In the genomic region with DNA sequence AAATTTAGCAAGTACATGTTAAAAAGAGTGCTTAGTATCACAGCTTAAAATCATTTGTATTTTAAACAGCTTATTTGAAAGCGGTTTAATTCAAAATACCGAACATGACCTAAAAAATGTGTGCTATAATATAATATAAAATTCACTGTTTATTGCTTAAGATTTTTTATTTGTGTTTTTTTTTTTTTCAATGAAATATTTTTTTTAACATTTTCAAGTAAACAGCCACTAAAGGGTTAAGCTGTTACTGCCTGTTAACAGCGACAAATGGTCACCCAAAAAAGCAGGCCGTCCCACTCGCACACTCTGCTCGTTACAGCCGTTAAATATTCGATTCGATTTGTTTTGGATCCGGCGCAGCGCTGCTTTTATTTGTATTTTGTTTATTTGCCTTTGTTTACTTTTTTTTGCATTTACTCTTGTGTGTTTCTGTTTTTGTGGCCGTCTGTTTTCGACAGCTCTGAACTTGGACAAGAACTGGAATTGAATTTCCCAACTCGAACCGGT, we compare ENCODE assay signal across 1 fruit fly cellular context.
TF ChIP-seq lines count a peak whose summit lies in the region.

No protein-coding gene starts in this region.

TF ChIP-seq in whole organism, embryonic, 481 proteins besides CTCF, POLR2A, EP300 and RAD21 (continued from another document and continues in another):
- no peak for TF ChIP-seq fu2 (GFP tag; optimal IDR thresholded peaks at IDR 0.05; lab: Kevin White, UChicago)
- no peak for TF ChIP-seq CG11560 (tag; IDR thresholded peaks at IDR 0.05; lab: Robert Waterston, UW)
- TF ChIP-seq kay (GFP tag; optimal IDR thresholded peaks at IDR 0.05; lab: Kevin White, UChicago), result no peak
- no peak for TF ChIP-seq Chrac-16 (GFP tag; optimal IDR thresholded peaks at IDR 0.05; lab: Kevin White, UChicago)
- no peak for TF ChIP-seq Bdp1 (GFP tag; optimal IDR thresholded peaks at IDR 0.05; lab: Kevin White, UChicago)
- TF ChIP-seq Six4 (GFP tag; optimal IDR thresholded peaks at IDR 0.05; lab: Kevin White, UChicago), result no peak
- no peak for TF ChIP-seq fd102C (GFP tag; optimal IDR thresholded peaks at IDR 0.05; lab: Kevin White, UChicago)
- TF ChIP-seq Rx (GFP tag; IDR thresholded peaks at IDR 0.05; lab: Robert Waterston, UW), result no peak
- peak; percentile 37 for TF ChIP-seq lab (GFP tag; optimal IDR thresholded peaks at IDR 0.05; lab: Kevin White, UChicago)
- no peak for TF ChIP-seq CG12155 (GFP tag; optimal IDR thresholded peaks at IDR 0.05; lab: Kevin White, UChicago)
- TF ChIP-seq cato (GFP tag; optimal IDR thresholded peaks at IDR 0.05; lab: Kevin White, UChicago; ENCODE audit: borderline replicate concordance), result no peak
- TF ChIP-seq CG14667 (GFP tag; IDR thresholded peaks at IDR 0.05; lab: Robert Waterston, UW), result no peak
- no peak for TF ChIP-seq BEAF-32 (GFP tag; optimal IDR thresholded peaks at IDR 0.05; lab: Kevin White, UChicago)
- peak; percentile 62 for TF ChIP-seq Drgx (GFP tag; IDR thresholded peaks at IDR 0.05; lab: Robert Waterston, UW)
- no peak for TF ChIP-seq D19A (tag; optimal IDR thresholded peaks at IDR 0.05; lab: Kevin White, UChicago)
- TF ChIP-seq Hand (GFP tag; optimal IDR thresholded peaks at IDR 0.05; lab: Kevin White, UChicago), result no peak
- TF ChIP-seq bowl (GFP tag; IDR thresholded peaks at IDR 0.05; lab: Robert Waterston, UW), result no peak
- TF ChIP-seq CG5245 (GFP tag; optimal IDR thresholded peaks at IDR 0.05; lab: Kevin White, UChicago), result no peak
- no peak for TF ChIP-seq CG12942 (GFP tag; optimal IDR thresholded peaks at IDR 0.05; lab: Kevin White, UChicago)
- no peak for TF ChIP-seq Mad (GFP tag; optimal IDR thresholded peaks at IDR 0.05; lab: Kevin White, UChicago)
- TF ChIP-seq CG11504 (tag; optimal IDR thresholded peaks at IDR 0.05; lab: Kevin White, UChicago), result peak; percentile 22
- TF ChIP-seq CG4617 (GFP tag; optimal IDR thresholded peaks at IDR 0.05; lab: Kevin White, UChicago; ENCODE audit: borderline replicate concordance), result no peak
- no peak for TF ChIP-seq dpn (GFP tag; optimal IDR thresholded peaks at IDR 0.05; lab: Kevin White, UChicago)
- TF ChIP-seq nerfin-1 (tag; optimal IDR thresholded peaks at IDR 0.05; lab: Kevin White, UChicago), result no peak
- TF ChIP-seq Pdp1 (GFP tag; optimal IDR thresholded peaks at IDR 0.05; lab: Kevin White, UChicago), result no peak
- TF ChIP-seq CG2889 (GFP tag; IDR thresholded peaks at IDR 0.05; lab: Robert Waterston, UW), result no peak
- no peak for TF ChIP-seq Hsf (GFP tag; optimal IDR thresholded peaks at IDR 0.05; lab: Kevin White, UChicago)
- peak; percentile 56; the same call in 1 of the 4 replicates for TF ChIP-seq chinmo (GFP tag; IDR thresholded peaks at IDR 0.05; lab: Robert Waterston, UW; ENCODE audit: partially characterized antibody)
- TF ChIP-seq TFAM (GFP tag; optimal IDR thresholded peaks at IDR 0.05; lab: Kevin White, UChicago), result no peak
- no peak for TF ChIP-seq fd64A (GFP tag; optimal IDR thresholded peaks at IDR 0.05; lab: Kevin White, UChicago)
- TF ChIP-seq tup (GFP tag; optimal IDR thresholded peaks at IDR 0.05; lab: Kevin White, UChicago), result no peak
- TF ChIP-seq NFAT (GFP tag; IDR thresholded peaks at IDR 0.05; lab: Robert Waterston, UW), result no peak
- TF ChIP-seq CG3281 (GFP tag; optimal IDR thresholded peaks at IDR 0.05; lab: Kevin White, UChicago), result no peak
- TF ChIP-seq Lpt (GFP tag; optimal IDR thresholded peaks at IDR 0.05; lab: Kevin White, UChicago), result no peak
- TF ChIP-seq Atf6 (GFP tag; IDR thresholded peaks at IDR 0.05; lab: Robert Waterston, UW), result peak; percentile 33; the same call in 1 of the 2 replicates
- no peak for TF ChIP-seq CG14014 (GFP tag; IDR thresholded peaks at IDR 0.05; lab: Robert Waterston, UW)
- no peak for TF ChIP-seq hkb (optimal IDR thresholded peaks at IDR 0.05; lab: Kevin White, UChicago)
- TF ChIP-seq hkb (GFP tag; IDR thresholded peaks at IDR 0.05; lab: Robert Waterston, UW), result peak; percentile 47; the same call in 1 of the 2 replicates
- TF ChIP-seq dan (GFP tag; IDR thresholded peaks at IDR 0.05; lab: Robert Waterston, UW), result no peak
- no peak for TF ChIP-seq br (optimal IDR thresholded peaks at IDR 0.05; lab: Kevin White, UChicago)
- no peak for TF ChIP-seq CG3847 (GFP tag; IDR thresholded peaks at IDR 0.05; lab: Robert Waterston, UW)
- TF ChIP-seq CG17328 (GFP tag; IDR thresholded peaks at IDR 0.05; lab: Robert Waterston, UW), result no peak
- TF ChIP-seq CG2712 (tag; optimal IDR thresholded peaks at IDR 0.05; lab: Kevin White, UChicago), result no peak
- TF ChIP-seq Lhr (GFP tag; optimal IDR thresholded peaks at IDR 0.05; lab: Kevin White, UChicago), result no peak
- no peak for TF ChIP-seq Vsx1 (GFP tag; optimal IDR thresholded peaks at IDR 0.05; lab: Kevin White, UChicago)
- no peak for TF ChIP-seq CG9932 (GFP tag; IDR thresholded peaks at IDR 0.05; lab: Robert Waterston, UW)
- no peak for TF ChIP-seq pan (optimal IDR thresholded peaks at IDR 0.05; lab: Kevin White, UChicago)
- peak in 1 of 2 experiments; percentile 14 for TF ChIP-seq pan (GFP tag; optimal IDR thresholded peaks at IDR 0.05 in 1 of 2, IDR thresholded peaks at IDR 0.05 in 1 of 2)
- TF ChIP-seq sim (GFP tag; IDR thresholded peaks at IDR 0.05; lab: Robert Waterston, UW), result no peak
- TF ChIP-seq Sox100B (GFP tag; optimal IDR thresholded peaks at IDR 0.05; lab: Kevin White, UChicago), result no peak
- TF ChIP-seq NC2β (GFP tag; optimal IDR thresholded peaks at IDR 0.05; lab: Kevin White, UChicago), result no peak
- no peak for TF ChIP-seq slbo (GFP tag; IDR thresholded peaks at IDR 0.05; lab: Robert Waterston, UW)
- no peak for TF ChIP-seq sisA (GFP tag; IDR thresholded peaks at IDR 0.05; lab: Robert Waterston, UW)
- TF ChIP-seq CG12769 (tag; optimal IDR thresholded peaks at IDR 0.05; lab: Kevin White, UChicago), result no peak
- no peak for TF ChIP-seq Atf-2 (GFP tag; optimal IDR thresholded peaks at IDR 0.05; lab: Kevin White, UChicago)
- no peak for TF ChIP-seq cas (GFP tag; IDR thresholded peaks at IDR 0.05; lab: Robert Waterston, UW)
- TF ChIP-seq CG5953 (GFP tag; IDR thresholded peaks at IDR 0.05; lab: Robert Waterston, UW), result no peak
- TF ChIP-seq pzg (GFP tag; optimal IDR thresholded peaks at IDR 0.05; lab: Kevin White, UChicago), result no peak
- TF ChIP-seq Atf3 (GFP tag; optimal IDR thresholded peaks at IDR 0.05; lab: Kevin White, UChicago), result no peak
- no peak for TF ChIP-seq phol (tag; optimal IDR thresholded peaks at IDR 0.05; lab: Kevin White, UChicago)
- no peak for TF ChIP-seq Eip74EF (GFP tag; optimal IDR thresholded peaks at IDR 0.05; lab: Kevin White, UChicago)
- TF ChIP-seq Hr3 (GFP tag; optimal IDR thresholded peaks at IDR 0.05; lab: Kevin White, UChicago), result no peak
- TF ChIP-seq lbe (GFP tag; optimal IDR thresholded peaks at IDR 0.05; lab: Kevin White, UChicago), result peak; percentile 51
- no peak for TF ChIP-seq az2 (GFP tag; optimal IDR thresholded peaks at IDR 0.05; lab: Kevin White, UChicago)
- TF ChIP-seq Dbx (GFP tag; IDR thresholded peaks at IDR 0.05; lab: Robert Waterston, UW), result no peak
- TF ChIP-seq ftz-f1 (GFP tag; optimal IDR thresholded peaks at IDR 0.05; lab: Kevin White, UChicago), result no peak
- TF ChIP-seq psq (GFP tag; optimal IDR thresholded peaks at IDR 0.05; lab: Kevin White, UChicago), result no peak
- TF ChIP-seq gfzf (GFP tag; optimal IDR thresholded peaks at IDR 0.05; lab: Kevin White, UChicago), result no peak
- TF ChIP-seq CG16813 (GFP tag; IDR thresholded peaks at IDR 0.05; lab: Robert Waterston, UW; ENCODE audit: partially characterized antibody), result no peak
- no peak for TF ChIP-seq H15 (GFP tag; IDR thresholded peaks at IDR 0.05; lab: Robert Waterston, UW)
- no peak for TF ChIP-seq pita (GFP tag; optimal IDR thresholded peaks at IDR 0.05; lab: Kevin White, UChicago)
- TF ChIP-seq H2.0 (GFP tag; IDR thresholded peaks at IDR 0.05; lab: Robert Waterston, UW), result no peak
- TF ChIP-seq lmd (GFP tag; IDR thresholded peaks at IDR 0.05; lab: Robert Waterston, UW), result no peak
- no peak for TF ChIP-seq hth (optimal IDR thresholded peaks at IDR 0.05; lab: Kevin White, UChicago)
- TF ChIP-seq gcm (GFP tag; optimal IDR thresholded peaks at IDR 0.05; lab: Kevin White, UChicago), result no peak
- no peak for TF ChIP-seq Bgb (GFP tag; IDR thresholded peaks at IDR 0.05; lab: Robert Waterston, UW; ENCODE audit: partially characterized antibody)
- no peak for TF ChIP-seq CG7271 (tag; optimal IDR thresholded peaks at IDR 0.05; lab: Kevin White, UChicago)
- no peak for TF ChIP-seq CG6689 (GFP tag; IDR thresholded peaks at IDR 0.05; lab: Robert Waterston, UW)
- TF ChIP-seq ap (GFP tag; IDR thresholded peaks at IDR 0.05; lab: Robert Waterston, UW), result no peak
- TF ChIP-seq run (tag; optimal IDR thresholded peaks at IDR 0.05; lab: Kevin White, UChicago), result no peak
- TF ChIP-seq salm (tag; optimal IDR thresholded peaks at IDR 0.05; lab: Kevin White, UChicago), result no peak
- no peak for TF ChIP-seq gcm2 (GFP tag; optimal IDR thresholded peaks at IDR 0.05; lab: Kevin White, UChicago)
- no peak for TF ChIP-seq mam (GFP tag; optimal IDR thresholded peaks at IDR 0.05; lab: Kevin White, UChicago)
- TF ChIP-seq jing (GFP tag; optimal IDR thresholded peaks at IDR 0.05; lab: Kevin White, UChicago), result no peak
- TF ChIP-seq CG17361 (GFP tag; IDR thresholded peaks at IDR 0.05; lab: Robert Waterston, UW), result no peak
- TF ChIP-seq CG13624 (GFP tag; optimal IDR thresholded peaks at IDR 0.05; lab: Kevin White, UChicago), result no peak
- peak; percentile 41 for TF ChIP-seq CG13894 (tag; optimal IDR thresholded peaks at IDR 0.05; lab: Kevin White, UChicago)
- peak; percentile 21; the same call in 1 of the 2 replicates for TF ChIP-seq onecut (GFP tag; IDR thresholded peaks at IDR 0.05; lab: Robert Waterston, UW)
- TF ChIP-seq ERR (GFP tag; optimal IDR thresholded peaks at IDR 0.05; lab: Kevin White, UChicago), result no peak
- TF ChIP-seq ind (GFP tag; optimal IDR thresholded peaks at IDR 0.05; lab: Kevin White, UChicago), result no peak
- TF ChIP-seq CG7556 (GFP tag; optimal IDR thresholded peaks at IDR 0.05; lab: Kevin White, UChicago), result no peak
- no peak for TF ChIP-seq croc (GFP tag; conservative IDR thresholded peaks at IDR 0.05; lab: Robert Waterston, UW)
- TF ChIP-seq CG33213 (GFP tag; optimal IDR thresholded peaks at IDR 0.05; lab: Kevin White, UChicago), result no peak
- TF ChIP-seq slou (GFP tag; optimal IDR thresholded peaks at IDR 0.05; lab: Kevin White, UChicago), result no peak
- no peak for TF ChIP-seq CG9876 (GFP tag; optimal IDR thresholded peaks at IDR 0.05; lab: Kevin White, UChicago)
- no peak for TF ChIP-seq Nf-YA (GFP tag; IDR thresholded peaks at IDR 0.05; lab: Robert Waterston, UW)
- no peak for TF ChIP-seq CG12071 (GFP tag; optimal IDR thresholded peaks at IDR 0.05; lab: Kevin White, UChicago)
- no peak for TF ChIP-seq mirr (GFP tag; optimal IDR thresholded peaks at IDR 0.05; lab: Kevin White, UChicago)
- TF ChIP-seq oc (tag; optimal IDR thresholded peaks at IDR 0.05; lab: Kevin White, UChicago), result no peak
- no peak for TF ChIP-seq Asciz (GFP tag; optimal IDR thresholded peaks at IDR 0.05; lab: Kevin White, UChicago)
- TF ChIP-seq tin (GFP tag; optimal IDR thresholded peaks at IDR 0.05; lab: Kevin White, UChicago), result no peak
- TF ChIP-seq CG12391 (tag; optimal IDR thresholded peaks at IDR 0.05; lab: Kevin White, UChicago), result no peak
- no peak for TF ChIP-seq Spps (tag; optimal IDR thresholded peaks at IDR 0.05; lab: Kevin White, UChicago)
- TF ChIP-seq CG11723 (GFP tag; optimal IDR thresholded peaks at IDR 0.05; lab: Kevin White, UChicago), result no peak
- TF ChIP-seq CG12659 (GFP tag; optimal IDR thresholded peaks at IDR 0.05; lab: Kevin White, UChicago), result no peak
- TF ChIP-seq Hr78 (GFP tag; optimal IDR thresholded peaks at IDR 0.05; lab: Kevin White, UChicago), result no peak
- no peak for TF ChIP-seq ash1 (GFP tag; optimal IDR thresholded peaks at IDR 0.05; lab: Kevin White, UChicago)
- no peak for TF ChIP-seq Aef1 (GFP tag; IDR thresholded peaks at IDR 0.05; lab: Robert Waterston, UW)
- TF ChIP-seq Nf-YC (tag; optimal IDR thresholded peaks at IDR 0.05; lab: Kevin White, UChicago), result no peak
- TF ChIP-seq Tbp (GFP tag; optimal IDR thresholded peaks at IDR 0.05; lab: Kevin White, UChicago), result no peak
- TF ChIP-seq CHES-1-like (GFP tag; optimal IDR thresholded peaks at IDR 0.05; lab: Kevin White, UChicago), result no peak
- TF ChIP-seq wdn (GFP tag; IDR thresholded peaks at IDR 0.05; lab: Robert Waterston, UW), result no peak
- no peak for TF ChIP-seq CG9215 (GFP tag; IDR thresholded peaks at IDR 0.05; lab: Robert Waterston, UW)
- no peak for TF ChIP-seq E2f2 (GFP tag; IDR thresholded peaks at IDR 0.05; lab: Robert Waterston, UW)
- TF ChIP-seq CG11085 (GFP tag; IDR thresholded peaks at IDR 0.05; lab: Robert Waterston, UW), result no peak
- no peak for TF ChIP-seq Ets97D (GFP tag; optimal IDR thresholded peaks at IDR 0.05; lab: Kevin White, UChicago)
- TF ChIP-seq ken (GFP tag; IDR thresholded peaks at IDR 0.05; lab: Robert Waterston, UW), result no peak
- peak; percentile 9 for TF ChIP-seq CG2120 (GFP tag; optimal IDR thresholded peaks at IDR 0.05; lab: Kevin White, UChicago)
- TF ChIP-seq CG2202 (tag; optimal IDR thresholded peaks at IDR 0.05; lab: Kevin White, UChicago), result no peak
- TF ChIP-seq Sin3A (optimal IDR thresholded peaks at IDR 0.05; lab: Kevin White, UChicago), result no peak
- no peak for TF ChIP-seq CG10209 (GFP tag; optimal IDR thresholded peaks at IDR 0.05; lab: Kevin White, UChicago)
- no peak for TF ChIP-seq D19B (GFP tag; optimal IDR thresholded peaks at IDR 0.05; lab: Kevin White, UChicago)
- TF ChIP-seq CG1024 (GFP tag; IDR thresholded peaks at IDR 0.05; lab: Robert Waterston, UW), result no peak
- no peak for TF ChIP-seq ac (GFP tag; optimal IDR thresholded peaks at IDR 0.05; lab: Kevin White, UChicago)
- no peak for TF ChIP-seq CG9437 (GFP tag; optimal IDR thresholded peaks at IDR 0.05; lab: Kevin White, UChicago)
- TF ChIP-seq Sry-δ (GFP tag; optimal IDR thresholded peaks at IDR 0.05; lab: Kevin White, UChicago), result no peak
- no peak for TF ChIP-seq CG2199 (GFP tag; IDR thresholded peaks at IDR 0.05; lab: Robert Waterston, UW)
- TF ChIP-seq ato (GFP tag; IDR thresholded peaks at IDR 0.05; lab: Robert Waterston, UW; ENCODE audit: partially characterized antibody), result no peak
- TF ChIP-seq CG17912 (GFP tag; optimal IDR thresholded peaks at IDR 0.05; lab: Kevin White, UChicago), result no peak
- TF ChIP-seq CG11695 (GFP tag; IDR thresholded peaks at IDR 0.05; lab: Robert Waterston, UW), result no peak
- TF ChIP-seq p53 (GFP tag; optimal IDR thresholded peaks at IDR 0.05; lab: Kevin White, UChicago), result no peak
- TF ChIP-seq al (GFP tag; IDR thresholded peaks at IDR 0.05; lab: Robert Waterston, UW), result no peak
- TF ChIP-seq Poxn (GFP tag; IDR thresholded peaks at IDR 0.05; lab: Robert Waterston, UW), result no peak
- TF ChIP-seq CG6813 (GFP tag; optimal IDR thresholded peaks at IDR 0.05; lab: Kevin White, UChicago), result peak; percentile 15
- TF ChIP-seq CoRest (tag; optimal IDR thresholded peaks at IDR 0.05; lab: Kevin White, UChicago), result no peak
